Worm (Caenorhabditis elegans) whole organism, L2 larva: ENCODE results near the gene chdh-1.

Experiments used
- aly-2 ChIP-seq: fragments of 150-350 bp; optimal IDR thresholded peaks from 2 replicates; lab custom pipeline; 2014; ENCODE audit warnings: missing biosample characterization, missing genetic modification characterization
- elt-1 ChIP-seq: fragments of 150-350 bp; optimal IDR thresholded peaks from 2 replicates; lab custom pipeline; 2014; ENCODE audit warnings: missing biosample characterization, missing genetic modification characterization
- lsy-2 ChIP-seq, 2 experiments: fragments of 150-350 bp in 1 of 2; sonication (generic microtip) in 1 of 2; optimal IDR thresholded peaks; 2 replicates each; lab custom pipeline; 2014 to 2017; ENCODE audit warnings: missing biosample characterization in 2 of 2, missing genetic modification characterization in 2 of 2
- peb-1 ChIP-seq: fragments of 150-350 bp; optimal IDR thresholded peaks from 2 replicates; lab custom pipeline; 2014; ENCODE audit warnings: missing biosample characterization, missing genetic modification characterization
- snpc-4 ChIP-seq: fragments of 150-350 bp; optimal IDR thresholded peaks from 2 replicates; lab custom pipeline; 2014; ENCODE audit warnings: missing biosample characterization, missing genetic modification characterization
- unc-62 ChIP-seq: fragments of 150-350 bp; optimal IDR thresholded peaks from 2 replicates; lab custom pipeline; 2014; ENCODE audit warnings: missing biosample characterization, missing genetic modification reagents, missing genetic modification characterization

DNA sequence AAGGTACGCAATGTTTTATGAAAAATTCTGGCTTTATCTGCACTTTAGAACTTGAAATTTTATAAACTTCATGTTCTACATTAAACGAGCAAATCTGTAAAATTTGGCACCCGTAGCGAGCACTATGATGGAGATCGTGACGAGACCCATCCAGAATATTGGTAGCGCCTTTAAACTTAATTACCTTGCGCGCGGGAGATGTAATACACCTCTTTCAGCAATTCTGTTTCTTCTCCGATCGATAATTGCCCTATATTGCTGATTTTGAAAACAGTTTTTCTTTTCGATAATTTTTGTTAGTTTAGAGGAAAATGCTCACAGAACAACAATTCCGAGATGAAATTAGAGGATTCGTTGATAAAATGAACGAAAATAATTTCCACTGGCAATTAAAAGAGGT is 39.9 kb downstream of the chdh-1 start, which contains the start of gene atg-10:
- TF ChIP-seq unc-62 (GFP tag; lab: Kevin White, UChicago) (no peak), aly-2 (tag; lab: Kevin White, UChicago) (no peak), elt-1 (tag; lab: Kevin White, UChicago) (no peak), peb-1 (no peak), lsy-2 (tag; optimal IDR thresholded peaks at IDR 0.05; lab: Kevin White, UChicago) (no peak), snpc-4 (tag; lab: Kevin White, UChicago) (no peak)
